Fruit fly (Drosophila melanogaster) whole organism: ENCODE measurements around the gene zye.

Source experiments
- CG8478 ChIP-seq: fragments of >200 bp; optimal IDR thresholded peaks from 2 replicates; lab custom pipeline; 2018; ENCODE audit warnings: inconsistent platforms
- Dll ChIP-seq: fragments of >200 bp; optimal IDR thresholded peaks from 2 replicates; lab custom pipeline; 2017
- EcR ChIP-seq, 2 experiments: fragments of >200 bp; optimal IDR thresholded peaks; 2 replicates each; lab custom pipeline; 2017; ENCODE audit warnings: missing biosample characterization in 2 of 2, missing genetic modification characterization in 2 of 2, missing genetic modification reagents in 2 of 2
- pan ChIP-seq: fragments of >200 bp; optimal IDR thresholded peaks from 2 replicates; lab custom pipeline; 2017
- psq ChIP-seq: fragments of >200 bp; optimal IDR thresholded peaks from 2 replicates; lab custom pipeline; 2017

DNA sequence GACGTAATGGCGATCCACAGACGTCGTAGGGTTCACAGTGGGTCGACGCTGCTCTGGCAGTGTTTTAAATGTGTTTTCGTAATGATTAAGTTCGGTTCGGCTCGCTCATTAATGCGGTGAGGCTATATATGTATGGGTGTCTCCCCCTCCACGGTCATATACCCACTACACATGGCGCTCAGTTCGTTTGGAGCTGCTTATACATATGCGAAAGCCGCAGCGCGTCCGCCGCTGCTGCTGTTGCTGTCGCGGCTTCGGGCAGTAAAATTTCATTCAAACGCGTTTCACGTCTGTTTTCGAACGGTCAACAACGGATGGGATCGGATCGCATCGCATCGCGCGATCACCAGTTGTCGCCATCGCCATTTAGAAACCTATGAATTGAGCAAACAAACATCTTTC is 27.4 kb upstream of the zye start:
- TF ChIP-seq CG8478 (lab: Kevin White, UChicago) (no peak), psq (lab: Kevin White, UChicago) (no peak), Dll (lab: Kevin White, UChicago) (no peak), pan (lab: Kevin White, UChicago) (no peak), EcR (GFP tag; optimal IDR thresholded peaks at IDR 0.05; lab: Kevin White, UChicago) (no peak)
